Worm (Caenorhabditis elegans): Measurements from ENCODE around the gene rpl-22.

ce11 chrII:5061794-5062368, 6.5 kb downstream of the rpl-22 start, which contains the start of gene smc-5:
- no peak for TF ChIP-seq skn-1 (tag; optimal IDR thresholded peaks at IDR 0.05)
- TF ChIP-seq lin-13 (GFP tag; optimal IDR thresholded peaks at IDR 0.05): peak; percentile 78

All from whole organism, L2 larva.